Worm (Caenorhabditis elegans): ENCODE results near the gene sru-21.

DNA sequence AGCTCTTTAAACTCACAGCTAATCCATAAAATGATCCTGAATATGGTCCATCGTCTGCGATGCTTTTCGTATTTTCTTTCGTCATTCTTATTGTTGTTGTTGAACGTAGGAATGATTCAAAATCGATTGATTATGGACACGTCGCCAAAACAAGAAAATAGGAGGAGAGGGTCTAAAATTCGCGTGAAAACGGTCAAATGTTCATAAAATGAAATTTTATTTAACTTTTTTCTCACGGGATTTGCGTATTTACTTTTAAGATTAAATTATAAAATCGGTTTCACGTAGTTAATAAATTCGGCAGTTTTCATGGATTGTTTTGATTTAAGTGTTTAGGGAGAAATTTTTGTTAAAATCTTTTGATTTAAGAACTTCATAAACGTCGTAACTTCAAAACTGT, 22.6 kb downstream of the sru-21 start, which contains the start of gene C08F11.10:
- no peak for TF ChIP-seq ama-1 (optimal IDR thresholded peaks at IDR 0.05)
- TF ChIP-seq ztf-4 (tag; optimal IDR thresholded peaks at IDR 0.05) = no peak
- no peak for TF ChIP-seq fkh-10 (GFP tag; optimal IDR thresholded peaks at IDR 0.05)
- TF ChIP-seq nfya-1 (tag; optimal IDR thresholded peaks at IDR 0.05; ENCODE audit: insufficient read depth) = no peak
- no peak for TF ChIP-seq ztf-11 (tag; optimal IDR thresholded peaks at IDR 0.05)
- no peak for TF ChIP-seq eor-1 (tag; optimal IDR thresholded peaks at IDR 0.05)
